Fruit fly (Drosophila melanogaster): ENCODE data around the gene cu.

The cu gene

dm6 chr3R:11216156-11216630 is 18.8 kb downstream of the cu start, which contains the start of the genes RpS25 and CG4820 (continued):
- peak; percentile 77 for TF ChIP-seq CG6792 (GFP tag; optimal IDR thresholded peaks at IDR 0.05)
- TF ChIP-seq Hr4 (GFP tag; optimal IDR thresholded peaks at IDR 0.05): no peak
- TF ChIP-seq Lpt (GFP tag; optimal IDR thresholded peaks at IDR 0.05): peak; percentile 17
- peak; percentile 87 for TF ChIP-seq achi (GFP tag; optimal IDR thresholded peaks at IDR 0.05)
- peak; percentile 75 for TF ChIP-seq CG9139 (GFP tag; optimal IDR thresholded peaks at IDR 0.05)
- TF ChIP-seq CG11294 (GFP tag; IDR thresholded peaks at IDR 0.05): 0 out of 2 replicates have a peak, but pooled peaks have one; percentile 36
- TF ChIP-seq CG11902 (GFP tag; optimal IDR thresholded peaks at IDR 0.05): peak; percentile 53
- no peak for TF ChIP-seq CG4318 (GFP tag; optimal IDR thresholded peaks at IDR 0.05)
- TF ChIP-seq dac (GFP tag; optimal IDR thresholded peaks at IDR 0.05): peak; percentile 64
- peak; percentile 85 for TF ChIP-seq OdsH (GFP tag; optimal IDR thresholded peaks at IDR 0.05)
- TF ChIP-seq CG16779 (tag; optimal IDR thresholded peaks at IDR 0.05): peak; percentile 71
- TF ChIP-seq CG8632 (GFP tag; optimal IDR thresholded peaks at IDR 0.05): peak; percentile 73
- peak; percentile 56 for TF ChIP-seq CG32006 (GFP tag; optimal IDR thresholded peaks at IDR 0.05)
- TF ChIP-seq pdm3 (GFP tag; optimal IDR thresholded peaks at IDR 0.05): peak; percentile 82
- TF ChIP-seq CG8119 (GFP tag; IDR thresholded peaks at IDR 0.05): 0 out of 3 replicates have a peak, but pooled peaks have one; percentile 42

- TF ChIP-seq acj6 (GFP tag; optimal IDR thresholded peaks at IDR 0.05) (no peak), Eip78C (GFP tag) (peak; percentile 35), spab (GFP tag; optimal IDR thresholded peaks at IDR 0.05) (no peak), CG6854 (GFP tag; optimal IDR thresholded peaks at IDR 0.05) (no peak), Sox102F (GFP tag; optimal IDR thresholded peaks at IDR 0.05) (no peak), CG6276 (GFP tag; optimal IDR thresholded peaks at IDR 0.05) (no peak), pdm3 (GFP tag; optimal IDR thresholded peaks at IDR 0.05) (no peak), Smox (GFP tag; optimal IDR thresholded peaks at IDR 0.05) (no peak), esn (GFP tag; optimal IDR thresholded peaks at IDR 0.05) (peak; percentile 33), vri (GFP tag; optimal IDR thresholded peaks at IDR 0.05) (peak; percentile 97), Eip93F (GFP tag; optimal IDR thresholded peaks at IDR 0.05) (no peak), Hr38 (GFP tag; optimal IDR thresholded peaks at IDR 0.05) (no peak), CG32006 (GFP tag; optimal IDR thresholded peaks at IDR 0.05) (no peak), CG11762 (GFP tag; optimal IDR thresholded peaks at IDR 0.05; ENCODE audit: insufficient read depth) (no peak), CG15336 (GFP tag; IDR thresholded peaks at IDR 0.05) (0 out of 2 replicates have a peak, but pooled peaks have one; percentile 10), CG34406 (GFP tag; optimal IDR thresholded peaks at IDR 0.05) (no peak), CG11902 (GFP tag; optimal IDR thresholded peaks at IDR 0.05) (no peak), CG6163 (GFP tag; IDR thresholded peaks at IDR 0.05) (no peak), CG16779 (tag; optimal IDR thresholded peaks at IDR 0.05) (no peak), Ets21C (GFP tag; optimal IDR thresholded peaks at IDR 0.05) (no peak), CG6808 (GFP tag; optimal IDR thresholded peaks at IDR 0.05) (no peak), eg (GFP tag; IDR thresholded peaks at IDR 0.05) (no peak), Sox14 (GFP tag; optimal IDR thresholded peaks at IDR 0.05) (peak; percentile 53), Eip75B (GFP tag; optimal IDR thresholded peaks at IDR 0.05) (peak; percentile 2), fkh (GFP tag; optimal IDR thresholded peaks at IDR 0.05) (peak; percentile 87), lz (GFP tag; optimal IDR thresholded peaks at IDR 0.05) (no peak), Blimp-1 (GFP tag; optimal IDR thresholded peaks at IDR 0.05) (no peak), Ets96B (tag; optimal IDR thresholded peaks at IDR 0.05) (no peak), CG7368 (GFP tag; optimal IDR thresholded peaks at IDR 0.05) (no peak)
Observed at dm6 chr3R:11219883-11220282, 22.5 kb downstream of the cu start, which contains the start of gene CG6689. Gene CG6689 (minus strand): TSS chr3R:11220064.
